Worm (Caenorhabditis elegans): ENCODE measurements around the gene wrt-5.

wrt-5 gene

DNA sequence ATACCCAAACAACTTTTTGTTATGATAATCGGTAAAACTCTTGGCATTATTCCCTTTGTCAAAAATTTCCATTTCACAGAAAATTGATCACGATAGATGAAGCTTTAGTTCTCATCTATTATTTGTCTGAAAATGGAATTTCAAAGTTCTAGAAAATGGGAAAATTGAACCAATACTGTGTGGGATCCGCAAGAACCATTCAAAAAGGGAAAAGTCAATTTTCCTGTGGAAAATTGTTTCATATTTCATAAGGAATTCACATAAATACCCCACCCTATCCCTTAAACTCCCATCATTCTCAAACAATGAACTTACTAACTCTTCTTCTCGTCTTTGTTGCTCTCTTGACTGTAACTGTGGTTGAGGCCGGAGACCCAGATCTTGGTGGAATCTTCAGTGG is 29.4 kb upstream of the wrt-5 start, which contains the start of the genes C35B1.9 and C35B1.3:
Gene C35B1.9 (minus strand): TSS at position 101 of the 400 bp plus-strand sequence.
Gene C35B1.3 (plus strand): TSS at position 306 of the 400 bp plus-strand sequence.
- TF ChIP-seq bed-3 (GFP tag; optimal IDR thresholded peaks at IDR 0.05) (no peak), nhr-237 (tag; optimal IDR thresholded peaks at IDR 0.05) (no peak), M03D4.4 (tag; optimal IDR thresholded peaks at IDR 0.05) (no peak), snpc-4 (tag; optimal IDR thresholded peaks at IDR 0.05) (no peak), ham-2 (GFP tag; optimal IDR thresholded peaks at IDR 0.05) (no peak), pha-4 (tag; optimal IDR thresholded peaks at IDR 0.05) (no peak), sptf-1 (tag; optimal IDR thresholded peaks at IDR 0.05) (no peak), mls-2 (tag; optimal IDR thresholded peaks at IDR 0.05) (no peak), nhr-12 (tag; optimal IDR thresholded peaks at IDR 0.05) (no peak), drap-1 (GFP tag; optimal IDR thresholded peaks at IDR 0.05) (no peak), lin-13 (tag; optimal IDR thresholded peaks at IDR 0.05) (no peak), ceh-83 (GFP tag; optimal IDR thresholded peaks at IDR 0.05) (no peak), nhr-28 (tag; optimal IDR thresholded peaks at IDR 0.05) (no peak), tbx-8 (GFP tag; optimal IDR thresholded peaks at IDR 0.05) (no peak), ceh-43 (GFP tag; optimal IDR thresholded peaks at IDR 0.05) (no peak), unc-120 (tag; optimal IDR thresholded peaks at IDR 0.05; ENCODE audit: poor library complexity, severe bottlenecking) (no peak)

DNA sequence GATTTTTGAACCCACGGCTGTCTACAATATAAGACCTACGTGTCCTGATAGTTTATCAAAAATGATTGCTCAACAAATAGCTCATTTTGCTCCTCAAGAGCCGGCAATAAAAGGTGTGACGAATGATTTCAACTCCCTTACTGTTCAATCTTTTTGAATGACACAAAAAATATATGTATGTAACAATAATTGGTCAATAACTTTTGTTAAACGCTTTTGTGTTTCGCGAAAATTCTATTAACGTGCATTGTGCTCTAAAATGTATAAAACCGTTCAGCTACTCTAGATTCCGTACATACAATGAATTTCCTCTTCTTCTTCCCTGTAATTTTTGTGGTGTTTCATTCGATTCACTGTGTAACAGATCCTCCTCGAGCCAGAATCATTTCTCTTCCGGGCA is 28.1 kb upstream of the wrt-5 start, which contains the start of gene C35B1.4:
Gene C35B1.4 (plus strand): TSS at position 301 of the 400 bp plus-strand sequence.
- TF ChIP-seq flh-1 (GFP tag; optimal IDR thresholded peaks at IDR 0.05) (no peak), ceh-39 (tag; optimal IDR thresholded peaks at IDR 0.05) (no peak), unc-120 (tag; optimal IDR thresholded peaks at IDR 0.05; ENCODE audit: poor library complexity, severe bottlenecking) (no peak)

DNA sequence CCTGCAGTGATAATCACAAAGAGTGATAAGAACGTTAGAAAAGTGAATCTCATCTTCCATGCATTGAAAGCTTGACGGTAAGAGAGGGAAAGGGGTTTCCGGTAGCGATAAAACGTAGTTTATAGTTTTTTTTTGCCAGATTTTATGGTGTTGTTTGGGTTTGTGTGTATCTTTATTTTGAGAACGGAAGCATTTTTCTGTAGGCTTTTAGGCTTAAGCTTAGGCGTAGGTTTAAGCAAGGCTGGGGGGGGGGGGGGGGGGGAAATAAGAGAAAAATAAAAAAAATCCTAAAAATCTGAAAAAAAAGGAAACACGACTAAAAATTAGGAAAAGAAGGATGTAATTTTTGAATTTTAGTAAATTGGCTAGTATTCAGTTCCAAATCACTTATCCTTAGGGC is 27.5 kb upstream of the wrt-5 start, which contains the start of gene C35B1.8:
Gene C35B1.8 (minus strand): TSS at position 101 of the 400 bp plus-strand sequence.
- TF ChIP-seq elt-3 (tag; optimal IDR thresholded peaks at IDR 0.05) (no peak), nhr-12 (tag; optimal IDR thresholded peaks at IDR 0.05) (no peak), elt-1 (tag; optimal IDR thresholded peaks at IDR 0.05; ENCODE audit: borderline replicate concordance, insufficient read depth) (no peak), lin-32 (GFP tag; optimal IDR thresholded peaks at IDR 0.05) (no peak), nhr-28 (tag; optimal IDR thresholded peaks at IDR 0.05) (no peak), zip-8 (tag; optimal IDR thresholded peaks at IDR 0.05) (no peak), snpc-4 (tag; optimal IDR thresholded peaks at IDR 0.05) (no peak), flh-1 (GFP tag; optimal IDR thresholded peaks at IDR 0.05) (no peak), mls-2 (tag; optimal IDR thresholded peaks at IDR 0.05) (no peak), unc-39 (tag; optimal IDR thresholded peaks at IDR 0.05) (no peak), nhr-237 (tag; optimal IDR thresholded peaks at IDR 0.05) (no peak), M03D4.4 (tag; optimal IDR thresholded peaks at IDR 0.05) (no peak), sem-2 (GFP tag; optimal IDR thresholded peaks at IDR 0.05) (no peak), nhr-2 (tag; optimal IDR thresholded peaks at IDR 0.05) (no peak), tbx-8 (GFP tag; optimal IDR thresholded peaks at IDR 0.05) (no peak), sptf-1 (tag; optimal IDR thresholded peaks at IDR 0.05) (no peak), ces-1 (GFP tag; optimal IDR thresholded peaks at IDR 0.05) (no peak), unc-120 (tag; optimal IDR thresholded peaks at IDR 0.05; ENCODE audit: poor library complexity, severe bottlenecking) (no peak), nhr-76 (tag; optimal IDR thresholded peaks at IDR 0.05) (no peak), lin-13 (tag; optimal IDR thresholded peaks at IDR 0.05) (no peak)

ce11 chrIV:4076690-4077295 is 25.4 kb upstream of the wrt-5 start:
- TF ChIP-seq nhr-76 (tag; optimal IDR thresholded peaks at IDR 0.05) (no peak), nhr-12 (tag; optimal IDR thresholded peaks at IDR 0.05) (no peak)

- TF ChIP-seq hlh-1 (tag; optimal IDR thresholded peaks at IDR 0.05) (no peak), lin-13 (tag; optimal IDR thresholded peaks at IDR 0.05) (no peak), ceh-83 (GFP tag; optimal IDR thresholded peaks at IDR 0.05) (no peak), zip-8 (tag; optimal IDR thresholded peaks at IDR 0.05) (no peak), mab-5 (tag; optimal IDR thresholded peaks at IDR 0.05) (no peak)
These were observed 23.2 kb upstream of the wrt-5 start, which contains the start of gene W03D2.9 for ce11 chrIV:4074610-4075009. Gene W03D2.9 (minus strand): TSS chrIV:4074710.

DNA sequence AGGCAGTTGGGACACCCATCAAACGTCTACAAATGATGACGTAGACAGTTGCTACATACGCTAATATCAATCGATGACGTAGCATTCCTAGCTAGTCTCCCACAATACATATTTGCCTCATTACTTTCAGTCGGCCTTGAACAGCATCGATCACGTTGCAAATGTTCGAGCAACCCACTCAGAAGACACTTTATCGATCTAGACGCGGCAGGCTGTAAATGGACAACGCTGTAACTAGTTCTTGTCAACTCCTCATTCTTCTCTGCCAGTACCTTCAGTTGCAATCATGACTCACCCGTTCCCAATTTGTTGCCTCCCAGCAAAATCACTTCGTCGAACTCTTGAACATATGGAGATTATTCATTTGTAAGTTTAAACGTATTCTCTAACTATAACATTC is 20.6 kb upstream of the wrt-5 start, which contains the start of gene pqn-75:
Gene pqn-75 (plus strand): TSS at position 301 of the 400 bp plus-strand sequence.
- TF ChIP-seq mls-2 (tag; optimal IDR thresholded peaks at IDR 0.05) (no peak), bed-3 (GFP tag; optimal IDR thresholded peaks at IDR 0.05) (no peak), drap-1 (GFP tag; optimal IDR thresholded peaks at IDR 0.05) (no peak), mab-5 (tag; optimal IDR thresholded peaks at IDR 0.05) (no peak), nhr-76 (tag; optimal IDR thresholded peaks at IDR 0.05) (no peak), snpc-4 (tag; optimal IDR thresholded peaks at IDR 0.05) (no peak)

All from whole organism, mixed stage, embryonic.